Worm (Caenorhabditis elegans) whole organism, L4/young adult: Measurements from ENCODE around the gene ddx-17.

ENCODE experiments used
- W03F9.2 ChIP-seq: fragments of 150-350 bp; optimal IDR thresholded peaks from 2 replicates; lab custom pipeline; 2014; ENCODE audit warnings: missing biosample characterization, missing genetic modification characterization
- him-1 ChIP-seq: sonication (generic microtip); optimal IDR thresholded peaks from 2 replicates; lab custom pipeline; 2016; ENCODE audit warnings: missing genotype, missing genetic modification reagents, missing genetic modification characterization, missing compliant biosample characterization

DNA sequence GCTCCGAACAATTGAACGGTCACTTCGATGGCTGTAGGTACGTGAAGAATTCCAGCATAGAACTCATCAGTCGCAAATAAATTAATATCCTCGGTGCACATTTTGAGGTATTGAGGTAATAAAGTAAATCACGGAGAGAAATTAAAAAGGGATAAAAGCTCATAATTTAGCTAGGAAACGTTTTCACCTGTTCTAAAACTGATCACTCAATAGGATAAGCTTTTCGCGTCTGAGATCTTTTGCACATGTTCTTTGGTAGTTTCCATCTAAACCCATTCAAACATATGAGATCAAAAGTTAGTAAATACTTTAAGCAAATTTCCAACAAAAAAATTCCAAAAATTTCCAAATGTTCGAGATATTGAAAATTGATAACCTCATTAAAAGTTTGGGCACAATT is 5.6 kb upstream of the ddx-17 start, which contains the start of gene srh-308:
- TF ChIP-seq W03F9.2 (tag; lab: Kevin White, UChicago), result no peak
- TF ChIP-seq him-1 (tag; lab: Kevin White, UChicago), result no peak
